Worm (Caenorhabditis elegans): ENCODE results near the gene C46G7.1.
A peak's percentile ranks its signal among the peaks of the same experiment; 100 is the strongest.

The C46G7.1 gene

DNA sequence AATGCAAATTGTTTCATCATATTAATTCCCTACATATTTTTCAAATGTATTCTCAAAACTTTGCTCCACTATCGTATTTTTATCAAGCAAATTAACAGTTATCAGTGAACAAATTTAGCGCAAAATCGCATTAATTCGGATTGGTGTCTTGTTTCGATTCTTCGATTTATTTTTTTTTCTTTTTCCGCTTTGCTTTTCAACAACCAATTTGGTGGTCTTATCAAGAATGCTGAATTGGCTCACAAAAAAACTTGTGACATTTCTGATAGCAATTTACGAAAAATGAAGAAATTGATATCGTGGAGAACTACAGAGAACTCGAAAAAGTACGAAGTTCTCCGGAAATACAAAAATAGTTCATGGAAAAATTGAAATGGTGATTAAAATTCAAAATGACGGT lies 30.7 kb downstream of the C46G7.1 start (continued):
- no peak for TF ChIP-seq mep-1 (tag; optimal IDR thresholded peaks at IDR 0.05)
- TF ChIP-seq ceh-32 (tag; optimal IDR thresholded peaks at IDR 0.05; ENCODE audit: poor library complexity), result no peak
- TF ChIP-seq daf-12 (tag; optimal IDR thresholded peaks at IDR 0.05), result no peak
- no peak for TF ChIP-seq dmd-9 (GFP tag; IDR thresholded peaks at IDR 0.05)
- no peak for TF ChIP-seq nhr-48 (tag; optimal IDR thresholded peaks at IDR 0.05)

ce11 chrIV:6049062-6049461 lies 31.3 kb downstream of the C46G7.1 start:
- TF ChIP-seq nhr-41 (GFP tag; IDR thresholded peaks at IDR 0.05), result no peak
- no peak for TF ChIP-seq zag-1 (tag; optimal IDR thresholded peaks at IDR 0.05)
- TF ChIP-seq php-3 (GFP tag; IDR thresholded peaks at IDR 0.05), result peak; percentile 22; the same call in 1 of the 2 replicates
- TF ChIP-seq lin-13 (GFP tag; optimal IDR thresholded peaks at IDR 0.05), result no peak
- TF ChIP-seq daf-16 (GFP tag; optimal IDR thresholded peaks at IDR 0.05), result no peak
- peak; percentile 23 for TF ChIP-seq daf-16 (tag; optimal IDR thresholded peaks at IDR 0.05)
- peak; percentile 11; the same call in 1 of the 2 replicates for TF ChIP-seq dmd-6 (GFP tag; IDR thresholded peaks at IDR 0.05)
- peak; percentile 64 for TF ChIP-seq nhr-28 (tag; optimal IDR thresholded peaks at IDR 0.05)
- no peak for TF ChIP-seq mdl-1 (tag; optimal IDR thresholded peaks at IDR 0.05)
- TF ChIP-seq daf-19 (GFP tag; conservative IDR thresholded peaks at IDR 0.05), result no peak
- TF ChIP-seq pqm-1 (tag; optimal IDR thresholded peaks at IDR 0.05), result peak; percentile 16
- TF ChIP-seq saeg-2 (GFP tag; IDR thresholded peaks at IDR 0.05), result no peak

ce11 chrIV:6051884-6052283 lies 34.1 kb downstream of the C46G7.1 start:
- TF ChIP-seq dve-1 (tag; optimal IDR thresholded peaks at IDR 0.05; ENCODE audit: insufficient read depth) (peak; percentile 40), ctbp-1 (GFP tag; IDR thresholded peaks at IDR 0.05) (no peak), daf-16 (GFP tag; optimal IDR thresholded peaks at IDR 0.05) (no peak), daf-16 (tag; optimal IDR thresholded peaks at IDR 0.05) (peak; percentile 77), pha-4 (GFP tag; IDR thresholded peaks at IDR 0.05) (no peak), pha-4 (tag; optimal IDR thresholded peaks at IDR 0.05) (peak; percentile 36), duxl-1 (tag; optimal IDR thresholded peaks at IDR 0.05; ENCODE audit: poor library complexity) (no peak), aha-1 (tag) (no peak), php-3 (GFP tag; IDR thresholded peaks at IDR 0.05) (0 out of 2 replicates have a peak, but pooled peaks have one; percentile 23), hlh-30 (tag; optimal IDR thresholded peaks at IDR 0.05; ENCODE audit: insufficient read depth) (peak; percentile 16), zag-1 (tag; optimal IDR thresholded peaks at IDR 0.05) (no peak), cey-2 (tag; optimal IDR thresholded peaks at IDR 0.05; ENCODE audit: borderline replicate concordance, insufficient read depth) (no peak), nhr-28 (tag; optimal IDR thresholded peaks at IDR 0.05) (peak; percentile 25), spr-1 (tag; optimal IDR thresholded peaks at IDR 0.05) (no peak), tra-1 (GFP tag; IDR thresholded peaks at IDR 0.05) (no peak), ZK546.5 (tag; optimal IDR thresholded peaks at IDR 0.05) (no peak), nhr-111 (GFP tag; optimal IDR thresholded peaks at IDR 0.05) (no peak)

- no peak for TF ChIP-seq daf-16 (GFP tag; optimal IDR thresholded peaks at IDR 0.05)
- TF ChIP-seq daf-16 (tag; optimal IDR thresholded peaks at IDR 0.05), result peak; percentile 16
- TF ChIP-seq mep-1 (tag; optimal IDR thresholded peaks at IDR 0.05), result no peak
- TF ChIP-seq dve-1 (tag; optimal IDR thresholded peaks at IDR 0.05; ENCODE audit: insufficient read depth), result peak; percentile 9
- peak; percentile 74 for TF ChIP-seq hmg-1.1 (GFP tag; IDR thresholded peaks at IDR 0.05)
- peak; percentile 18 for TF ChIP-seq mxl-3 (GFP tag; optimal IDR thresholded peaks at IDR 0.05)
- TF ChIP-seq set-16 (GFP tag; IDR thresholded peaks at IDR 0.05), result peak; percentile 50
- no peak for TF ChIP-seq lin-13 (GFP tag; optimal IDR thresholded peaks at IDR 0.05)
- TF ChIP-seq hlh-30 (tag; optimal IDR thresholded peaks at IDR 0.05; ENCODE audit: insufficient read depth), result peak; percentile 1
- TF ChIP-seq tra-1 (GFP tag; IDR thresholded peaks at IDR 0.05), result no peak
- TF ChIP-seq ceh-20 (GFP tag; IDR thresholded peaks at IDR 0.05), result no peak
- TF ChIP-seq dmd-6 (GFP tag; IDR thresholded peaks at IDR 0.05), result 0 out of 2 replicates have a peak, but pooled peaks have one; percentile 13
- TF ChIP-seq ama-1 (optimal IDR thresholded peaks at IDR 0.05), result peak; percentile 22
- no peak for TF ChIP-seq hlh-11 (tag; optimal IDR thresholded peaks at IDR 0.05)
- peak; percentile 79 for TF ChIP-seq aha-1 (tag)
- TF ChIP-seq rbr-2 (tag; optimal IDR thresholded peaks at IDR 0.05), result peak; percentile 15
Observed at ce11 chrIV:6053436-6053835, 35.6 kb downstream of the C46G7.1 start.
